Worm (Caenorhabditis elegans) whole organism, L4 larva: ENCODE measurements around the gene mboa-6.

Experiments
- ZK546.5 ChIP-seq, 2 experiments: sonication (generic microtip); optimal IDR thresholded peaks; 2 replicates each; lab custom pipeline; 2017; ENCODE audit warnings: missing biosample characterization in 2 of 2, missing genetic modification characterization in 2 of 2
- dve-1 ChIP-seq: sonication (generic microtip); optimal IDR thresholded peaks from 2 replicates; lab custom pipeline; 2017; ENCODE audit warnings: antibody characterized with exemption, mild to moderate bottlenecking, missing genetic modification characterization, missing compliant biosample characterization; ENCODE audit not compliant: insufficient read depth
- lir-3 ChIP-seq: sonication (generic microtip); optimal IDR thresholded peaks from 2 replicates; lab custom pipeline; 2016; ENCODE audit warnings: mild to moderate bottlenecking, missing genetic modification characterization, missing compliant biosample characterization
- madf-9 ChIP-seq: fragments of 200-800 bp; sonication (Bioruptor generic); conservative IDR thresholded peaks from 2 replicates; pipeline ENCODE4 v1.3.6; 2022; ENCODE audit warnings: missing genetic modification reagents, missing genetic modification characterization, missing compliant biosample characterization
- nhr-25 ChIP-seq: sonication (generic microtip); optimal IDR thresholded peaks from 2 replicates; lab custom pipeline; 2017; ENCODE audit warnings: missing genetic modification characterization, mild to moderate bottlenecking, missing compliant biosample characterization, antibody characterized with exemption, moderate library complexity, borderline replicate concordance; ENCODE audit not compliant: insufficient read depth
- nhr-42 ChIP-seq: fragments of 200-800 bp; sonication (Bioruptor generic); IDR thresholded peaks from 2 replicates; pipeline ENCODE4 v1.3.6; 2022; ENCODE audit warnings: missing genetic modification characterization, missing compliant biosample characterization
- nhr-77 ChIP-seq: fragments of 150-350 bp; optimal IDR thresholded peaks from 2 replicates; lab custom pipeline; 2014; ENCODE audit warnings: missing biosample characterization, missing genetic modification characterization
- zfp-3 ChIP-seq: fragments of 200-800 bp; sonication (Bioruptor generic); conservative IDR thresholded peaks from 2 replicates; pipeline ENCODE4 v1.3.6; 2022; ENCODE audit warnings: missing genetic modification reagents, missing genetic modification characterization, missing compliant biosample characterization
- ztf-11 ChIP-seq: fragments of 150-350 bp; optimal IDR thresholded peaks from 2 replicates; lab custom pipeline; 2014; ENCODE audit warnings: missing biosample characterization, missing genetic modification characterization

- TF ChIP-seq nhr-77 (tag; lab: Kevin White, UChicago) (no peak), zfp-3 (GFP tag; lab: Robert Waterston, UW) (no peak), nhr-25 (tag; lab: Kevin White, UChicago) (no peak), madf-9 (GFP tag; lab: Robert Waterston, UW) (no peak), dve-1 (no peak), ZK546.5 (tag; optimal IDR thresholded peaks at IDR 0.05; lab: Kevin White, UChicago) (no peak), lir-3 (no peak), nhr-42 (GFP tag; lab: Robert Waterston, UW) (no peak), ztf-11 (tag; lab: Kevin White, UChicago) (no peak)
These were observed 34.5 kb downstream of the mboa-6 start for ce11 chrIII:1927230-1927629.
